Fruit fly (Drosophila melanogaster): Measurements from ENCODE around the gene nej.

Gene nej

DNA sequence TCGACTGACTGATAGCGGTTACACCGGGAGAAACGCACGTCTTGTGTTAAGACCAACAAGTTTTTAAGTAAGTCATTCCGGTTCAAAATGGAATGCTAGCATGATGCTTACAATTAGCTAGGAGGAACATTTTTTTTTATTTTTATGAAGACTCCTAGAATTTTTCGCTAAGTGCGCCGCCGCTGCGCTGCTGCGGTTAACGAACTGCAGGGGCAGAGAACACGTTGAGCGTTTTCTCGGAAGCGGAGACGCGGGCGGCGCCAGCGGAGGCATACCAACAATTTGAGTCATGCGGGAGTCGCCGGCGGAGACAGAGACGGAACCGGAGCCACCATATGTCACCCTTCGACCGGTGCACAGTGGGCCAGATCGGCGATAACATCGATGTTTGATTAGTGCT is 40.8 kb downstream of the nej start (continued):
- peak; percentile 86 for TF ChIP-seq CG11560 (tag; IDR thresholded peaks at IDR 0.05)
- TF ChIP-seq nerfin-1 (tag; optimal IDR thresholded peaks at IDR 0.05), result peak; percentile 94
- peak; percentile 97 for TF ChIP-seq CG2712 (tag; optimal IDR thresholded peaks at IDR 0.05)
- peak; percentile 91 for TF ChIP-seq MTF-1 (GFP tag; optimal IDR thresholded peaks at IDR 0.05; ENCODE audit: borderline replicate concordance)
- peak; percentile 73 for TF ChIP-seq Deaf1 (tag; optimal IDR thresholded peaks at IDR 0.05)
- peak; percentile 96 for TF ChIP-seq CG6813 (GFP tag; optimal IDR thresholded peaks at IDR 0.05)
- peak; percentile 95 for TF ChIP-seq CG4854 (GFP tag; optimal IDR thresholded peaks at IDR 0.05)
- TF ChIP-seq E2f2 (GFP tag; IDR thresholded peaks at IDR 0.05), result peak; percentile 82
- no peak for TF ChIP-seq h (optimal IDR thresholded peaks at IDR 0.05)
- TF ChIP-seq CG1529 (GFP tag; optimal IDR thresholded peaks at IDR 0.05), result peak; percentile 96
- TF ChIP-seq CG17568 (GFP tag; optimal IDR thresholded peaks at IDR 0.05), result peak; percentile 93
- TF ChIP-seq btn (GFP tag; optimal IDR thresholded peaks at IDR 0.05), result peak; percentile 98
- peak; percentile 96 for TF ChIP-seq lmd (GFP tag; IDR thresholded peaks at IDR 0.05)
- TF ChIP-seq CG4730 (GFP tag; IDR thresholded peaks at IDR 0.05), result peak; percentile 95
- peak; percentile 78 for TF ChIP-seq fd102C (GFP tag; optimal IDR thresholded peaks at IDR 0.05)
- peak; percentile 97 for TF ChIP-seq corto (GFP tag; optimal IDR thresholded peaks at IDR 0.05)
- no peak for TF ChIP-seq pita (GFP tag; optimal IDR thresholded peaks at IDR 0.05)
- TF ChIP-seq CG4404 (GFP tag; IDR thresholded peaks at IDR 0.05), result peak; percentile 95
- peak; percentile 99 for TF ChIP-seq Ets65A (GFP tag)
- peak; percentile 93 for TF ChIP-seq CG1602 (GFP tag; optimal IDR thresholded peaks at IDR 0.05)
- peak; percentile 94 for TF ChIP-seq CG12744 (GFP tag; optimal IDR thresholded peaks at IDR 0.05)
- TF ChIP-seq CG6689 (GFP tag; IDR thresholded peaks at IDR 0.05), result peak; percentile 95
- TF ChIP-seq twi (tag; optimal IDR thresholded peaks at IDR 0.05), result peak; percentile 90
- peak; percentile 97 for TF ChIP-seq Atf6 (GFP tag; IDR thresholded peaks at IDR 0.05)
- peak; percentile 69 for TF ChIP-seq exex (tag; optimal IDR thresholded peaks at IDR 0.05)
- peak; percentile 93 for TF ChIP-seq Fer3 (tag; optimal IDR thresholded peaks at IDR 0.05)
- 0 out of 3 replicates have a peak, but pooled peaks have one; percentile 30 for TF ChIP-seq knrl (GFP tag; IDR thresholded peaks at IDR 0.05; ENCODE audit: partially characterized antibody)
- TF ChIP-seq Fer2 (tag; optimal IDR thresholded peaks at IDR 0.05), result peak; percentile 86
- no peak for TF ChIP-seq D (optimal IDR thresholded peaks at IDR 0.05)
- peak; percentile 94 for TF ChIP-seq D (GFP tag; optimal IDR thresholded peaks at IDR 0.05)
- TF ChIP-seq CG7357 (GFP tag; IDR thresholded peaks at IDR 0.05), result peak; percentile 91
- no peak for TF ChIP-seq CG16813 (GFP tag; IDR thresholded peaks at IDR 0.05; ENCODE audit: partially characterized antibody)
- no peak for TF ChIP-seq hth (optimal IDR thresholded peaks at IDR 0.05)
- peak; percentile 95 for TF ChIP-seq B-H1 (GFP tag; IDR thresholded peaks at IDR 0.05)
- peak; percentile 91 for TF ChIP-seq CG9215 (GFP tag; IDR thresholded peaks at IDR 0.05)
- TF ChIP-seq pan (optimal IDR thresholded peaks at IDR 0.05), result no peak
- peak in 1 of 2 experiments; percentile 98 for TF ChIP-seq pan (GFP tag; optimal IDR thresholded peaks at IDR 0.05 in 1 of 2, IDR thresholded peaks at IDR 0.05 in 1 of 2)
- TF ChIP-seq CG32767 (GFP tag; IDR thresholded peaks at IDR 0.05), result peak; percentile 96
- peak; percentile 94 for TF ChIP-seq CG16779 (GFP tag; IDR thresholded peaks at IDR 0.05)
- peak; percentile 95 for TF ChIP-seq CG1233 (GFP tag; optimal IDR thresholded peaks at IDR 0.05)
- peak; percentile 97 for TF ChIP-seq Adf1 (GFP tag; IDR thresholded peaks at IDR 0.05)
- peak; percentile 97 for TF ChIP-seq nmo (GFP tag; optimal IDR thresholded peaks at IDR 0.05)
- TF ChIP-seq E2f1 (GFP tag; IDR thresholded peaks at IDR 0.05), result peak; percentile 97
- TF ChIP-seq eyg (GFP tag; optimal IDR thresholded peaks at IDR 0.05), result peak; percentile 94
- TF ChIP-seq CG2199 (GFP tag; IDR thresholded peaks at IDR 0.05), result peak; percentile 93
- peak; percentile 89 for TF ChIP-seq schlank (tag; optimal IDR thresholded peaks at IDR 0.05)
- TF ChIP-seq Lpt (GFP tag; optimal IDR thresholded peaks at IDR 0.05), result no peak
- TF ChIP-seq CG16815 (GFP tag; optimal IDR thresholded peaks at IDR 0.05), result peak; percentile 90
- peak; percentile 94 for TF ChIP-seq NC2α (GFP tag; optimal IDR thresholded peaks at IDR 0.05)
- peak; percentile 96 for TF ChIP-seq fd64A (GFP tag; optimal IDR thresholded peaks at IDR 0.05)
- TF ChIP-seq CG2202 (tag; optimal IDR thresholded peaks at IDR 0.05), result peak; percentile 90
- no peak for TF ChIP-seq Opbp (GFP tag; IDR thresholded peaks at IDR 0.05; ENCODE audit: partially characterized antibody)
- TF ChIP-seq CG14014 (GFP tag; IDR thresholded peaks at IDR 0.05), result peak; percentile 97

Data from whole organism, embryonic.